Worm (Caenorhabditis elegans): Measurements from ENCODE around the gene nhx-5.

nhx-5 gene

DNA sequence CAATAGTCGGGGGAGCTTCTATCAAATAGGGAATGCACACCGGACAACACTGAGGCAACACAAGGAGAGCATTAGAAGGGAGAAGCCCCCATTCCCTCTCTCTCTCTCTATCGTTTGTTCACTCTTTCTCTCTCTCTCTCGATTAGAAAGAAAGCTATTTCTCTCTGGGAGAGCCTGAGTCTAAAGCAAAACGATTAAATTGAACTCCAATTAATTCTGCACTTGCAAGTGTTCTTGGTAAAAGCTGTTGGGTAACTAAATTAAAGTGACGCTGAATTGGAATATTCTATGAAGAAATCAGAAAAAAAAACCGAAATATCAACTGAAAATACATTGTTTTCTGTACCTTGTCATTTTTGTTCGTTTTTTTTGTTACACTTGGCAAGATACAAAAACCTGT lies 39.3 kb downstream of the nhx-5 start:
- TF ChIP-seq lin-14 (GFP tag; optimal IDR thresholded peaks at IDR 0.05) (peak; percentile 49), efl-1 (optimal IDR thresholded peaks at IDR 0.05) (no peak), efl-1 (GFP tag; optimal IDR thresholded peaks at IDR 0.05 in 1 of 2) (peak in 1 of 2 experiments; percentile 78), nhr-77 (tag; optimal IDR thresholded peaks at IDR 0.05) (no peak)

DNA sequence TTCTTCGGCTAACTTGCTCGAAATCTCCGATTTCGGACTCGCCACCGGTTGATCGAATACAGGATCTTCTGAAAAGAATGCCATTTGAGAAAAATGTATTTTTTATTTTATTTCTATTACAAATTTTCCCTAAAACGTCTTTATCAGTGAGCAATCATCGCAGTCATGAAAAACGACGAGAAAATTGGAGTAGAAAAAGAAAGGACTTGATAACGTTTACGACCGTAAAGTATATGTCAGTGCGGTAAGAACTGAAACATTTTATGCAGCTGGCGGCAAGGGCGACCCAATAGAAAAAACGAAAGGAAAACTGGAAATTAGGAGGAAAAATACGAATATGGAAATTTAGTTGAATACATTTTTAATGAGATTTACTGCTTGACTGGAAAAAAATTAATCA lies 41.1 kb downstream of the nhx-5 start:
- TF ChIP-seq elt-2 (tag; optimal IDR thresholded peaks at IDR 0.05) (peak; percentile 35), nhr-237 (tag; optimal IDR thresholded peaks at IDR 0.05) (no peak), tlp-1 (tag; optimal IDR thresholded peaks at IDR 0.05) (no peak), nhr-85 (tag) (peak; percentile 16), dsc-1 (tag; optimal IDR thresholded peaks at IDR 0.05) (no peak)

DNA sequence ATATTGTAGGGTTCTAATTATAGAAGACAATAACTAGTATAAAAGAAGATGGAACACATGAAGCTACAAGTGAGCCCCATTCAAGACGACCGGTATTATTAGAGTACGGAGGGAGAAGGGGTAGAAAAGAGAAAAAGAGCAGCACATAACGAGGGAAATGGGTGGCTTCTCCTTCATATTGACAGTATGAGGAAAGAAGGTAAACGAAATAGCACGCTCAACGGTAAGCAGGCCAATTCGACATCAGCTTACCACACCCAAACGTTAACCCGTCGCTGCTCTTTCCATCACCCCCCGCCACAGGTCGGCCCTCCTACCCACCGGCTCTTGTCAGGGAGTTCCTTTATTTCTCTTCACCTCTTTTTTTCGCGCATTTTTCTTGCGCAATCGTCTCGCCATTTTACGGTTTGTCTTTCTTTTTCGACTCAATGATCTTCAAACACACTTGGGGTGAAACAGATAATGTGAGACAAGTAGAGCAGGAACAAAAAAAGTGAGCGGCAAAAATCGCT lies 41.9 kb downstream of the nhx-5 start:
- peak; percentile 19 for TF ChIP-seq nhr-77 (tag; optimal IDR thresholded peaks at IDR 0.05)
- TF ChIP-seq ces-1 (GFP tag; optimal IDR thresholded peaks at IDR 0.05): no peak
- TF ChIP-seq lin-14 (GFP tag; optimal IDR thresholded peaks at IDR 0.05): peak; percentile 17
- peak; percentile 31 for TF ChIP-seq tbx-2 (tag; optimal IDR thresholded peaks at IDR 0.05)

DNA sequence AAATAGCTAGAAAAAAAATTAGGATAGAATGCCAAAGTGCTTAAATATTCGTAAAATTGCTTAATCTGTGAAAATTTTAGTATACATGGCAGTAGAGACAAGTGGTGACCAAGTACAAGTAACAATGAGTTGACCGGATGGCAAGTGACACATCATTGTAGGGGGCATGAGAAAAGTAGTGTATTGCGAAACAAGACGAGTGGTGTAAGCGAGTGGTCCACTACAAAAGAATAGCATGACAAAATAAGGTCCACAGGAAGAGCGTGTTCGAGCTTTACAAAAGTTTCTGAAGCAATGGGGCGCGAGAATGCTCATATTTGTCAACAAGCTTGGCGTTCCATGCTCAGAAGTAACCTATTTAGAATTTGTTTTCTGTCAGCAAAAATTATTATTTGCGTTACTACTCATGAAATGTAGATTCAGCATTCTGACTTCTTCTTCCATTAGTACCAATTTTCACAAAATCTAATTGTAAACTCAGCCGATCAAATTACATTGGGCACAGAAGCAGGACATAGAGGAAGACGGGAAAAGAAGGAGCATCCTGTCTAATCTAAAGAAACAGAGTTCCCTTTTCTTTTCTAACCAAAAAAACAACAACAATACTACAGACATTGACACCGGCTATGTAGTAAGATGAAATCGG lies 42.9 kb downstream of the nhx-5 start:
- TF ChIP-seq efl-1 (optimal IDR thresholded peaks at IDR 0.05): no peak
- TF ChIP-seq efl-1 (GFP tag; optimal IDR thresholded peaks at IDR 0.05 in 1 of 2): peak in 1 of 2 experiments; percentile 49
- no peak for TF ChIP-seq tbx-2 (tag; optimal IDR thresholded peaks at IDR 0.05)
- no peak for TF ChIP-seq isw-1 (GFP tag; IDR thresholded peaks at IDR 0.05)
- peak; percentile 26 for TF ChIP-seq lin-14 (GFP tag; optimal IDR thresholded peaks at IDR 0.05)

DNA sequence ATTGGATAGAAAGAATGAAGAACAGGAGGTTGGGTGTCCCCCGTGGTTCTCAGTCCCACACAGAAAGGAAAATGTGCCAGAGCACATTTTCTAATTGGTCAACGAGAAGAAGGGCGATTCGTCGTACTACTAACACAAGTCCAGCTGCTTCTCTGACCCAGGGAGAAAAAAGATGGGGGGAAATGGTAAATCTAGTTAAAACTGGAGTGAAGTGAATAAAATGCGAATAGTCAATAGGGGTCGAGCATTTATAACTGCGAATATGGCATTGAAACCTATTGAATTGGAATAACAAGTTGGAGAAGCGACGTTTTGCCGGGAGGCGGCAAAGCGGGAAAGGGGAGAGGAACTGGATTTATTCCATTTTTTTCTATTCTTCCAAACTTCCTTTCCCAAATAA lies 45.9 kb downstream of the nhx-5 start:
- TF ChIP-seq unc-62 (GFP tag; optimal IDR thresholded peaks at IDR 0.05) (no peak), dsc-1 (tag; optimal IDR thresholded peaks at IDR 0.05) (peak; percentile 10)

DNA sequence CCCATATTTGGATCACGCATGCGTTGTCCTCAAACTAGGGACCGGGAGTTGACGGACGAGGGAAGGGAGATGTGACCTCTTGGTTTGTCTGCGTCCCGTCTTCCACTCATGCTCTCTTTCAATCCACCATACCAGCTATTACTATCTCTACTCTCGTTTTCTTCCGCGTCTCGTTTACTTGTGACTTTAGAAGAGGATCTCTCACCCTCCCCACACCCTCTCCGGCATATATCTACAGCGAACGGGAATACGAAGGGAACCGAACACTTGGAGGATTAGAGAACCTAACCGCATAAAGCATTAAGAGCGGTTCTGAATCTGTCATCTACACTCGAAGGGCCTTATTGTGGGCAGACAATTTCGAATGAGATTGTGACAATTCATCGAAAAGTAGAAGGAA lies 46.4 kb downstream of the nhx-5 start:
- TF ChIP-seq isw-1 (GFP tag; IDR thresholded peaks at IDR 0.05) (no peak), ama-1 (optimal IDR thresholded peaks at IDR 0.05) (no peak), zag-1 (tag; optimal IDR thresholded peaks at IDR 0.05) (no peak), efl-1 (optimal IDR thresholded peaks at IDR 0.05) (peak in 1 of 2 experiments; percentile 12), efl-1 (GFP tag; optimal IDR thresholded peaks at IDR 0.05 in 1 of 2) (no peak), nhr-77 (tag; optimal IDR thresholded peaks at IDR 0.05) (no peak), tbx-2 (tag; optimal IDR thresholded peaks at IDR 0.05) (no peak), pag-3 (tag; optimal IDR thresholded peaks at IDR 0.05; ENCODE audit: borderline replicate concordance, insufficient read depth) (no peak), Y116A8C.19 (tag; optimal IDR thresholded peaks at IDR 0.05; ENCODE audit: borderline replicate concordance) (no peak), lin-39 (tag; optimal IDR thresholded peaks at IDR 0.05) (no peak), tlp-1 (tag; optimal IDR thresholded peaks at IDR 0.05) (no peak), hlh-4 (tag; optimal IDR thresholded peaks at IDR 0.05) (no peak), sptf-1 (tag; optimal IDR thresholded peaks at IDR 0.05) (no peak), mab-9 (GFP tag; IDR thresholded peaks at IDR 0.05) (no peak), aha-1 (tag; optimal IDR thresholded peaks at IDR 0.05) (no peak), unc-62 (GFP tag; optimal IDR thresholded peaks at IDR 0.05) (no peak), nhr-237 (tag; optimal IDR thresholded peaks at IDR 0.05) (no peak), lin-13 (GFP tag; optimal IDR thresholded peaks at IDR 0.05) (no peak), nhr-12 (tag; optimal IDR thresholded peaks at IDR 0.05) (no peak), nhr-76 (tag; optimal IDR thresholded peaks at IDR 0.05) (no peak), blmp-1 (tag; optimal IDR thresholded peaks at IDR 0.05) (peak; percentile 1), rnt-1 (tag; optimal IDR thresholded peaks at IDR 0.05) (peak; percentile 12), dpl-1 (GFP tag; optimal IDR thresholded peaks at IDR 0.05) (no peak), unc-30 (tag; optimal IDR thresholded peaks at IDR 0.05) (no peak), fkh-10 (GFP tag; optimal IDR thresholded peaks at IDR 0.05) (no peak), ceh-90 (tag; optimal IDR thresholded peaks at IDR 0.05) (no peak), mep-1 (tag; optimal IDR thresholded peaks at IDR 0.05) (peak; percentile 4), elt-3 (tag; optimal IDR thresholded peaks at IDR 0.05) (no peak), C34B4.2 (tag; optimal IDR thresholded peaks at IDR 0.05) (no peak), nhr-11 (tag; optimal IDR thresholded peaks at IDR 0.05) (no peak), unc-98 (GFP tag; IDR thresholded peaks at IDR 0.05) (no peak), nhr-90 (tag; optimal IDR thresholded peaks at IDR 0.05; ENCODE audit: poor library complexity) (no peak), sup-37 (GFP tag; optimal IDR thresholded peaks at IDR 0.05) (no peak), lin-14 (GFP tag; optimal IDR thresholded peaks at IDR 0.05) (peak; percentile 52), irx-1 (tag; optimal IDR thresholded peaks at IDR 0.05) (peak; percentile 8), nhr-85 (tag) (no peak)
